Worm (Caenorhabditis elegans): ENCODE data around the gene T03F7.6.

DNA sequence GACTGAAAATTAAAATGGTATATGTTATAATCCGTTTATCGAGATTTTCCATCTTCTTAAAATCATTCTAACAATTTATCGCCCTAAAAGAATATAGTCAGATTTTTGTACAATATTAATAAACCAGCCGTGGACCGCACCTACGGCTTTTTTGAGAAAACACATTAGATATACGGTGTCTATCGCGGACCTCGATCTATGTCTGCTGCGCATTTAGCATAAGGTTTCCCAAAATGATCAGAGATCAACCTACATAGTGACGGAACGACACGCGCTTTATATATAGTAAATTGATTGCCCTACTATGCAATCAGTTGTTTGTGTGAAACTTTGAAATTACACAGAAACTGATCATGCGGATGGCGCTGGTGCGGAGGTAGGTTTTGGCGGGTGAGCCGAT is 1.8 kb upstream of the T03F7.6 start:
- TF ChIP-seq unc-62 (GFP tag; optimal IDR thresholded peaks at IDR 0.05) = no peak
- TF ChIP-seq nhr-237 (tag; optimal IDR thresholded peaks at IDR 0.05) = no peak
- no peak for TF ChIP-seq tbx-8 (GFP tag; optimal IDR thresholded peaks at IDR 0.05)
